Fruit fly (Drosophila melanogaster) whole organism, prepupa: ENCODE data around the gene CG11816.

Source experiments
- Blimp-1 ChIP-seq: fragments of 200-800 bp; sonication (Bioruptor generic); optimal IDR thresholded peaks from 3 replicates; lab custom pipeline; 2017; ENCODE audit warnings: missing biosample characterization, missing genetic modification characterization, mild to moderate bottlenecking, moderate library complexity, missing genetic modification reagents
- CG10631 ChIP-seq: fragments of 200-800 bp; sonication (Bioruptor generic); optimal IDR thresholded peaks from 2 replicates; lab custom pipeline; 2016; ENCODE audit warnings: missing biosample characterization, missing genetic modification characterization
- CG10669 ChIP-seq: fragments of 200-800 bp; sonication (Bioruptor generic); optimal IDR thresholded peaks from 3 replicates; lab custom pipeline; 2018; ENCODE audit warnings: missing biosample characterization, mild to moderate bottlenecking, missing genetic modification characterization, moderate library complexity
- CG11294 ChIP-seq: fragments of 200-800 bp; sonication (Bioruptor generic); IDR thresholded peaks from 2 replicates; pipeline ENCODE4 v1.3.6; 2022; ENCODE audit warnings: missing biosample characterization, missing genetic modification characterization
- CG11762 ChIP-seq: fragments of 200-800 bp; sonication (Bioruptor generic); optimal IDR thresholded peaks from 3 replicates; lab custom pipeline; 2016; ENCODE audit warnings: missing biosample characterization, missing genetic modification characterization; ENCODE audit not compliant: insufficient read depth
- CG1621 ChIP-seq: fragments of 200-800 bp; sonication (Bioruptor generic); optimal IDR thresholded peaks from 3 replicates; lab custom pipeline; 2018; ENCODE audit warnings: missing biosample characterization, mild to moderate bottlenecking, missing genetic modification characterization
- CG16779 ChIP-seq: fragments of 200-800 bp; sonication (Bioruptor generic); optimal IDR thresholded peaks from 3 replicates; lab custom pipeline; 2017; ENCODE audit warnings: missing biosample characterization, mild to moderate bottlenecking, missing genetic modification characterization
- CG3032 ChIP-seq: fragments of 200-800 bp; optimal IDR thresholded peaks from 2 replicates; lab custom pipeline; 2019; ENCODE audit warnings: missing biosample characterization, mild to moderate bottlenecking, missing genetic modification characterization, moderate library complexity
- CG31627 ChIP-seq: fragments of 200-800 bp; sonication (Bioruptor generic); optimal IDR thresholded peaks from 3 replicates; lab custom pipeline; 2016; ENCODE audit warnings: missing biosample characterization, missing genetic modification characterization
- CG32006 ChIP-seq: fragments of 200-800 bp; sonication (Bioruptor generic); optimal IDR thresholded peaks from 3 replicates; lab custom pipeline; 2017; ENCODE audit warnings: missing biosample characterization, mild to moderate bottlenecking, missing genetic modification characterization
- CG34406 ChIP-seq: fragments of 200-800 bp; sonication (Bioruptor generic); optimal IDR thresholded peaks from 3 replicates; lab custom pipeline; 2016; ENCODE audit warnings: missing biosample characterization, missing genetic modification characterization
- CG3919 ChIP-seq: fragments of 200-800 bp; sonication (Bioruptor generic); optimal IDR thresholded peaks from 3 replicates; lab custom pipeline; 2016; ENCODE audit warnings: missing biosample characterization, missing genetic modification characterization
- CG4318 ChIP-seq: fragments of 200-800 bp; sonication (Bioruptor generic); optimal IDR thresholded peaks from 3 replicates; lab custom pipeline; 2017; ENCODE audit warnings: missing biosample characterization, mild to moderate bottlenecking, missing genetic modification characterization
- CG6163 ChIP-seq: fragments of 200-800 bp; sonication (Bioruptor generic); IDR thresholded peaks from 3 replicates; pipeline ENCODE4 v1.3.6; 2022; ENCODE audit warnings: missing biosample characterization, missing genetic modification characterization
- CG6276 ChIP-seq: fragments of 200-800 bp; sonication (Bioruptor generic); optimal IDR thresholded peaks from 2 replicates; lab custom pipeline; 2017; ENCODE audit warnings: missing biosample characterization, mild to moderate bottlenecking, missing genetic modification characterization
- CG6792 ChIP-seq: fragments of 200-800 bp; sonication (Bioruptor generic); optimal IDR thresholded peaks from 3 replicates; lab custom pipeline; 2016; ENCODE audit warnings: missing biosample characterization, missing genetic modification characterization
- CG6808 ChIP-seq: fragments of 200-800 bp; sonication (Bioruptor generic); optimal IDR thresholded peaks from 3 replicates; lab custom pipeline; 2017; ENCODE audit warnings: missing biosample characterization, missing genetic modification characterization, mild to moderate bottlenecking, moderate library complexity, missing genetic modification reagents
- CG6854 ChIP-seq: fragments of 200-800 bp; sonication (Bioruptor generic); optimal IDR thresholded peaks from 2 replicates; lab custom pipeline; 2017; ENCODE audit warnings: missing biosample characterization, mild to moderate bottlenecking, missing genetic modification characterization
- CG7368 ChIP-seq: fragments of 200-800 bp; sonication (Bioruptor generic); optimal IDR thresholded peaks from 3 replicates; lab custom pipeline; 2016; ENCODE audit warnings: missing biosample characterization, missing genetic modification characterization
- CG8119 ChIP-seq: fragments of 200-800 bp; sonication (Bioruptor generic); IDR thresholded peaks from 3 replicates; pipeline ENCODE4 v1.3.6; 2022; ENCODE audit warnings: missing biosample characterization, missing genetic modification characterization
- CG8319 ChIP-seq: fragments of 200-800 bp; sonication (Bioruptor generic); optimal IDR thresholded peaks from 3 replicates; lab custom pipeline; 2016; ENCODE audit warnings: missing biosample characterization, missing genetic modification characterization
- Eip75B ChIP-seq: fragments of 200-800 bp; sonication (Bioruptor generic); optimal IDR thresholded peaks from 3 replicates; lab custom pipeline; 2016; ENCODE audit warnings: missing biosample characterization, missing genetic modification characterization
- Eip78C ChIP-seq: fragments of 200-800 bp; sonication (Bioruptor generic); peaks from one replicate; lab custom pipeline; 2016; ENCODE audit warnings: missing biosample characterization, missing genetic modification characterization
- Ets21C ChIP-seq: fragments of 200-800 bp; sonication (Bioruptor generic); optimal IDR thresholded peaks from 3 replicates; lab custom pipeline; 2016; ENCODE audit warnings: missing biosample characterization, missing genetic modification characterization
- Ets96B ChIP-seq: fragments of 200-800 bp; optimal IDR thresholded peaks from 2 replicates; lab custom pipeline; 2019; ENCODE audit warnings: missing biosample characterization, mild to moderate bottlenecking, missing genetic modification characterization, moderate library complexity
- Gug ChIP-seq: fragments of 200-800 bp; sonication (Bioruptor generic); IDR thresholded peaks from 2 replicates; pipeline ENCODE4 v1.3.6; 2022; ENCODE audit warnings: missing biosample characterization, missing genetic modification characterization
- Hr38 ChIP-seq: sonication (Bioruptor generic); optimal IDR thresholded peaks from 2 replicates; lab custom pipeline; 2016; ENCODE audit warnings: missing biosample characterization, missing genetic modification characterization
- Hr39 ChIP-seq: fragments of 200-800 bp; sonication (Bioruptor generic); optimal IDR thresholded peaks from 2 replicates; lab custom pipeline; 2016; ENCODE audit warnings: missing biosample characterization, missing genetic modification characterization
- Lpt ChIP-seq: fragments of 200-800 bp; sonication (Bioruptor generic); optimal IDR thresholded peaks from 3 replicates; lab custom pipeline; 2016; ENCODE audit warnings: missing biosample characterization, missing genetic modification characterization
- Met ChIP-seq: fragments of 200-800 bp; sonication (Bioruptor generic); optimal IDR thresholded peaks from 3 replicates; lab custom pipeline; 2016; ENCODE audit warnings: missing biosample characterization, missing genetic modification characterization
- OdsH ChIP-seq: fragments of 200-800 bp; sonication (Bioruptor generic); optimal IDR thresholded peaks from 3 replicates; lab custom pipeline; 2016; ENCODE audit warnings: missing biosample characterization, missing genetic modification characterization
- Smox ChIP-seq: fragments of 200-800 bp; sonication (Bioruptor generic); optimal IDR thresholded peaks from 3 replicates; lab custom pipeline; 2016; ENCODE audit warnings: missing biosample characterization, missing genetic modification characterization
- Sox102F ChIP-seq: fragments of 200-800 bp; sonication (Bioruptor generic); optimal IDR thresholded peaks from 2 replicates; lab custom pipeline; 2016; ENCODE audit warnings: missing biosample characterization, mild to moderate bottlenecking, missing genetic modification characterization
- Sox14 ChIP-seq: fragments of 200-800 bp; sonication (Bioruptor generic); optimal IDR thresholded peaks from 3 replicates; lab custom pipeline; 2016; ENCODE audit warnings: missing biosample characterization, missing genetic modification characterization
- Sox15 ChIP-seq: fragments of 200-800 bp; sonication (Bioruptor generic); optimal IDR thresholded peaks from 3 replicates; lab custom pipeline; 2016; ENCODE audit warnings: missing biosample characterization, missing genetic modification characterization
- achi ChIP-seq: fragments of 200-800 bp; sonication (Bioruptor generic); optimal IDR thresholded peaks from 3 replicates; lab custom pipeline; 2016; ENCODE audit warnings: missing biosample characterization, missing genetic modification characterization
- acj6 ChIP-seq: fragments of 200-800 bp; sonication (Bioruptor generic); optimal IDR thresholded peaks from 3 replicates; lab custom pipeline; 2016; ENCODE audit warnings: missing biosample characterization, missing genetic modification characterization
- cyc ChIP-seq: fragments of 200-800 bp; sonication (Bioruptor generic); optimal IDR thresholded peaks from 3 replicates; lab custom pipeline; 2016; ENCODE audit warnings: missing biosample characterization, missing genetic modification characterization
- dac ChIP-seq: fragments of 200-800 bp; sonication (Bioruptor generic); optimal IDR thresholded peaks from 2 replicates; lab custom pipeline; 2017; ENCODE audit warnings: missing biosample characterization, mild to moderate bottlenecking, missing genetic modification characterization
- dsx ChIP-seq: fragments of 200-800 bp; optimal IDR thresholded peaks from 3 replicates; lab custom pipeline; 2019; ENCODE audit warnings: missing biosample characterization, mild to moderate bottlenecking, missing genetic modification characterization, moderate library complexity; ENCODE audit not compliant: poor library complexity, severe bottlenecking
- eg ChIP-seq: fragments of 200-800 bp; sonication (Bioruptor generic); IDR thresholded peaks from 3 replicates; pipeline ENCODE4 v1.3.6; 2022; ENCODE audit warnings: missing biosample characterization, missing genetic modification characterization
- esn ChIP-seq: fragments of 200-800 bp; sonication (Bioruptor generic); optimal IDR thresholded peaks from 2 replicates; lab custom pipeline; 2016; ENCODE audit warnings: missing biosample characterization, mild to moderate bottlenecking, missing genetic modification characterization, moderate library complexity
- fd59A ChIP-seq: fragments of 200-800 bp; sonication (Bioruptor generic); optimal IDR thresholded peaks from 2 replicates; lab custom pipeline; 2017; ENCODE audit warnings: missing biosample characterization, mild to moderate bottlenecking, missing genetic modification characterization, missing genetic modification reagents
- lz ChIP-seq: fragments of 200-800 bp; sonication (Bioruptor generic); optimal IDR thresholded peaks from 3 replicates; lab custom pipeline; 2016; ENCODE audit warnings: missing biosample characterization, missing genetic modification characterization
- net ChIP-seq: fragments of 200-800 bp; sonication (Bioruptor generic); optimal IDR thresholded peaks from 3 replicates; lab custom pipeline; 2016; ENCODE audit warnings: missing biosample characterization, missing genetic modification characterization
- pdm3 ChIP-seq: fragments of 200-800 bp; sonication (Bioruptor generic); optimal IDR thresholded peaks from 3 replicates; lab custom pipeline; 2016; ENCODE audit warnings: missing biosample characterization, missing genetic modification characterization
- spab ChIP-seq: fragments of 200-800 bp; sonication (Bioruptor generic); optimal IDR thresholded peaks from 2 replicates; lab custom pipeline; 2017; ENCODE audit warnings: missing biosample characterization, mild to moderate bottlenecking, missing genetic modification characterization, missing genetic modification reagents
- ss ChIP-seq, 2 experiments: fragments of 200-800 bp; sonication (Bioruptor generic); optimal IDR thresholded peaks; 2 replicates in 1 of 2; 3 replicates in 1 of 2; lab custom pipeline; 2017 to 2018; ENCODE audit warnings: mild to moderate bottlenecking in 2 of 2, missing biosample characterization in 2 of 2, missing genetic modification characterization in 2 of 2, moderate library complexity in 1 of 2
- svp ChIP-seq: fragments of 200-800 bp; sonication (Bioruptor generic); peaks from one replicate; lab custom pipeline; 2016; ENCODE audit warnings: missing biosample characterization, missing genetic modification characterization
- topi ChIP-seq: fragments of 200-800 bp; sonication (Bioruptor generic); optimal IDR thresholded peaks from 3 replicates; lab custom pipeline; 2016; ENCODE audit warnings: missing biosample characterization, missing genetic modification characterization

Gene CG11816

dm6 chrX:13536776-13537175 is 18.8 kb downstream of the CG11816 start:
- TF ChIP-seq net (no peak), CG8119 (GFP tag; lab: Robert Waterston, UW) (no peak), Met (peak; percentile 37), CG6163 (GFP tag; lab: Robert Waterston, UW) (peak; percentile 65; the same call in 2 of the 3 replicates), CG16779 (tag; lab: Kevin White, UChicago) (no peak), lz (peak; percentile 1), eg (no peak), CG6808 (GFP tag; lab: Kevin White, UChicago) (no peak), Sox14 (GFP tag; lab: Kevin White, UChicago) (no peak), ss (GFP tag; optimal IDR thresholded peaks at IDR 0.05; lab: Kevin White, UChicago) (peak in 1 of 2 experiments; percentile 6), Lpt (GFP tag; lab: Kevin White, UChicago) (no peak), CG11294 (no peak), CG6854 (GFP tag; lab: Kevin White, UChicago) (no peak), acj6 (peak; percentile 16), CG10669 (GFP tag; lab: Kevin White, UChicago) (peak; percentile 20), CG7368 (GFP tag; lab: Kevin White, UChicago) (no peak), pdm3 (GFP tag; lab: Kevin White, UChicago) (peak; percentile 33), Ets96B (tag; lab: Kevin White, UChicago) (peak; percentile 25), Hr39 (peak; percentile 26), CG8319 (GFP tag; lab: Kevin White, UChicago) (no peak), CG31627 (peak; percentile 2), Sox102F (peak; percentile 33), CG1621 (no peak), CG11762 (no peak), Ets21C (GFP tag; lab: Kevin White, UChicago) (no peak), CG4318 (GFP tag; lab: Kevin White, UChicago) (no peak), CG10631 (GFP tag; lab: Kevin White, UChicago) (peak; percentile 5), esn (GFP tag; lab: Kevin White, UChicago) (peak; percentile 37), Eip78C (peak; percentile 69), cyc (GFP tag; lab: Kevin White, UChicago) (no peak), Hr38 (no peak), topi (GFP tag; lab: Kevin White, UChicago) (peak; percentile 11), dac (GFP tag; lab: Kevin White, UChicago) (no peak), CG6276 (GFP tag; lab: Kevin White, UChicago) (no peak), CG3032 (tag; lab: Kevin White, UChicago) (peak; percentile 5), Smox (GFP tag; lab: Kevin White, UChicago) (peak; percentile 19), Blimp-1 (GFP tag; lab: Kevin White, UChicago) (no peak), svp (GFP tag; lab: Kevin White, UChicago) (peak; percentile 24), dsx (GFP tag; lab: Kevin White, UChicago) (peak; percentile 5), CG32006 (GFP tag; lab: Kevin White, UChicago) (peak; percentile 6), Gug (no peak), CG3919 (GFP tag; lab: Kevin White, UChicago) (peak; percentile 7), Sox15 (no peak), CG34406 (GFP tag; lab: Kevin White, UChicago) (peak; percentile 16), fd59A (no peak), CG6792 (GFP tag; lab: Kevin White, UChicago) (peak; percentile 8), Eip75B (GFP tag; lab: Kevin White, UChicago) (no peak), OdsH (GFP tag; lab: Kevin White, UChicago) (peak; percentile 2), spab (GFP tag; lab: Kevin White, UChicago) (no peak), achi (GFP tag; lab: Kevin White, UChicago) (no peak)
